Fruit fly (Drosophila melanogaster): ENCODE data around the gene eyg.

- TF ChIP-seq psq (optimal IDR thresholded peaks at IDR 0.05) (no peak), h (optimal IDR thresholded peaks at IDR 0.05) (no peak)
Measured at dm6 chr3L:12484948-12485347, 17.1 kb upstream of the eyg start, which contains the start of gene CG10663.

Measured in Kc167 (cell line).